Worm (Caenorhabditis elegans) whole organism, L1 larva: ENCODE data around the gene Y51H4A.936.

Source experiments
- C16A3.4 ChIP-seq: fragments of 150-350 bp; optimal IDR thresholded peaks from 2 replicates; lab custom pipeline; 2014; ENCODE audit warnings: missing biosample characterization, missing genetic modification characterization
- C34B4.2 ChIP-seq: sonication (generic microtip); optimal IDR thresholded peaks from 2 replicates; lab custom pipeline; 2017; ENCODE audit warnings: mild to moderate bottlenecking, missing genetic modification characterization, missing compliant biosample characterization
- F16B12.6 ChIP-seq: fragments of 150-350 bp; optimal IDR thresholded peaks from 2 replicates; lab custom pipeline; 2014; ENCODE audit warnings: missing biosample characterization, missing genetic modification characterization
- Y116A8C.19 ChIP-seq: sonication (generic microtip); optimal IDR thresholded peaks from 2 replicates; lab custom pipeline; 2016; ENCODE audit warnings: missing compliant biosample characterization, missing genetic modification characterization, borderline replicate concordance
- alr-1 ChIP-seq: fragments of 200-800 bp; sonication (Bioruptor generic); optimal IDR thresholded peaks from 2 replicates; lab custom pipeline; 2018; ENCODE audit warnings: borderline replicate concordance, mild to moderate bottlenecking, missing genetic modification characterization, missing compliant biosample characterization
- ceh-63 ChIP-seq: fragments of 200-800 bp; sonication (Bioruptor generic); optimal IDR thresholded peaks from 2 replicates; lab custom pipeline; 2018; ENCODE audit warnings: mild to moderate bottlenecking, missing genetic modification characterization, missing compliant biosample characterization
- ceh-8 ChIP-seq: fragments of 200-800 bp; sonication (Bioruptor generic); optimal IDR thresholded peaks from 2 replicates; lab custom pipeline; 2018; ENCODE audit warnings: mild to moderate bottlenecking, missing genetic modification characterization, moderate library complexity, missing compliant biosample characterization
- ceh-82 ChIP-seq, 3 experiments: fragments of 150-350 bp in 1 of 3; sonication (generic microtip) in 2 of 3; optimal IDR thresholded peaks; 2 replicates each; lab custom pipeline; 2014 to 2017; ENCODE audit warnings: missing biosample characterization in 3 of 3, missing genetic modification characterization in 3 of 3
- efl-1 ChIP-seq, 4 experiments: fragments of 150-350 bp; optimal IDR thresholded peaks in 3 of 4; peaks in 1 of 4; 1 replicate in 1 of 4; 2 replicates in 3 of 4; lab custom pipeline; 2014; ENCODE audit warnings: missing biosample characterization in 2 of 4, missing genetic modification characterization in 2 of 4, missing genetic modification reagents in 2 of 4
- efl-3 ChIP-seq: fragments of 200-800 bp; sonication (Bioruptor generic); optimal IDR thresholded peaks from 2 replicates; lab custom pipeline; 2018; ENCODE audit warnings: mild to moderate bottlenecking, missing genetic modification characterization, missing compliant biosample characterization
- egl-13 ChIP-seq: sonication (generic microtip); optimal IDR thresholded peaks from 2 replicates; lab custom pipeline; 2016; ENCODE audit warnings: missing genotype, missing genetic modification reagents, missing genetic modification characterization, missing compliant biosample characterization
- elt-2 ChIP-seq: sonication (generic microtip); optimal IDR thresholded peaks from 2 replicates; lab custom pipeline; 2016; ENCODE audit warnings: missing genetic modification characterization, mild to moderate bottlenecking, inconsistent platforms, missing compliant biosample characterization, missing genetic modification reagents
- ets-5 ChIP-seq: fragments of 200-800 bp; sonication (Bioruptor generic); IDR thresholded peaks from 2 replicates; pipeline ENCODE4 v1.3.6; 2022; ENCODE audit warnings: missing genetic modification characterization, missing compliant biosample characterization
- fkh-4 ChIP-seq: sonication (generic microtip); optimal IDR thresholded peaks from 2 replicates; lab custom pipeline; 2016; ENCODE audit warnings: missing compliant biosample characterization, missing genetic modification characterization, borderline replicate concordance
- fkh-8 ChIP-seq: sonication (generic microtip); optimal IDR thresholded peaks from 2 replicates; lab custom pipeline; 2016; ENCODE audit warnings: mild to moderate bottlenecking, missing genetic modification characterization, missing compliant biosample characterization
- fos-1 ChIP-seq: fragments of 150-350 bp; optimal IDR thresholded peaks from 2 replicates; lab custom pipeline; 2014; ENCODE audit warnings: missing biosample characterization, missing genetic modification characterization
- grh-1 ChIP-seq: fragments of 200-800 bp; sonication (Bioruptor generic); IDR thresholded peaks from 2 replicates; pipeline ENCODE4 v1.3.6; 2022; ENCODE audit warnings: missing genetic modification reagents, missing genetic modification characterization, missing compliant biosample characterization
- hlh-4 ChIP-seq: sonication (generic microtip); optimal IDR thresholded peaks from 2 replicates; lab custom pipeline; 2016; ENCODE audit warnings: mild to moderate bottlenecking, missing genetic modification characterization, missing compliant biosample characterization
- isw-1 ChIP-seq: fragments of 200-800 bp; sonication (Bioruptor generic); IDR thresholded peaks from 2 replicates; pipeline ENCODE4 v1.3.6; 2022; ENCODE audit warnings: missing genetic modification characterization, missing compliant biosample characterization
- jun-1 ChIP-seq: fragments of 150-350 bp; optimal IDR thresholded peaks from 2 replicates; lab custom pipeline; 2014; ENCODE audit warnings: missing biosample characterization, missing genetic modification reagents, missing genetic modification characterization
- lin-13 ChIP-seq: fragments of 150-350 bp; optimal IDR thresholded peaks from 2 replicates; lab custom pipeline; 2014; ENCODE audit warnings: missing biosample characterization, missing genetic modification reagents, missing genetic modification characterization
- lin-14 ChIP-seq: fragments of 200-800 bp; sonication (Bioruptor generic); optimal IDR thresholded peaks from 2 replicates; lab custom pipeline; 2018; ENCODE audit warnings: mild to moderate bottlenecking, missing genetic modification characterization, moderate library complexity, missing compliant biosample characterization
- lin-15B ChIP-seq: fragments of 150-350 bp; sonication (generic microtip); optimal IDR thresholded peaks from 3 replicates; lab custom pipeline; 2014; ENCODE audit warnings: missing biosample characterization, missing genetic modification characterization
- lin-35 ChIP-seq, 2 experiments: fragments of 150-350 bp; optimal IDR thresholded peaks; 2 replicates each; lab custom pipeline; 2014; ENCODE audit warnings: missing biosample characterization in 2 of 2, missing genetic modification characterization in 2 of 2, missing genetic modification reagents in 2 of 2
- lir-3 ChIP-seq: sonication (generic microtip); optimal IDR thresholded peaks from 2 replicates; lab custom pipeline; 2016; ENCODE audit warnings: mild to moderate bottlenecking, missing genetic modification characterization, moderate library complexity, missing compliant biosample characterization; ENCODE audit not compliant: poor library complexity
- lsy-2 ChIP-seq, 2 experiments: fragments of 150-350 bp; optimal IDR thresholded peaks; 2 replicates each; lab custom pipeline; 2014; ENCODE audit warnings: missing biosample characterization in 2 of 2, missing genetic modification characterization in 2 of 2
- nhr-11 ChIP-seq: fragments of 150-350 bp; optimal IDR thresholded peaks from 2 replicates; lab custom pipeline; 2014; ENCODE audit warnings: missing biosample characterization, missing genetic modification characterization
- nhr-12 ChIP-seq: sonication (generic microtip); optimal IDR thresholded peaks from 2 replicates; lab custom pipeline; 2017; ENCODE audit warnings: missing biosample characterization, missing genetic modification characterization
- nhr-19 ChIP-seq: fragments of 200-800 bp; sonication (Bioruptor generic); conservative IDR thresholded peaks from 2 replicates; pipeline ENCODE4 v1.3.6; 2022; ENCODE audit warnings: missing genetic modification characterization, missing compliant biosample characterization
- nhr-20 ChIP-seq: sonication (generic microtip); optimal IDR thresholded peaks from 2 replicates; lab custom pipeline; 2016; ENCODE audit warnings: mild to moderate bottlenecking, missing genetic modification characterization, missing compliant biosample characterization
- nhr-237 ChIP-seq: fragments of 150-350 bp; optimal IDR thresholded peaks from 2 replicates; lab custom pipeline; 2014; ENCODE audit warnings: missing biosample characterization, missing genetic modification characterization
- nhr-28 ChIP-seq: fragments of 150-350 bp; optimal IDR thresholded peaks from 2 replicates; lab custom pipeline; 2014; ENCODE audit warnings: missing biosample characterization, missing genetic modification characterization
- nhr-77 ChIP-seq: fragments of 150-350 bp; optimal IDR thresholded peaks from 2 replicates; lab custom pipeline; 2014; ENCODE audit warnings: missing biosample characterization, missing genetic modification characterization
- pag-3 ChIP-seq: sonication (generic microtip); optimal IDR thresholded peaks from 2 replicates; lab custom pipeline; 2017; ENCODE audit warnings: missing genetic modification characterization, mild to moderate bottlenecking, missing compliant biosample characterization, antibody characterized with exemption, borderline replicate concordance; ENCODE audit not compliant: insufficient read depth
- pax-3 ChIP-seq: fragments of 200-800 bp; sonication (Bioruptor generic); optimal IDR thresholded peaks from 2 replicates; lab custom pipeline; 2018; ENCODE audit warnings: mild to moderate bottlenecking, missing genetic modification characterization, moderate library complexity, missing compliant biosample characterization
- pqm-1 ChIP-seq: sonication (generic microtip); optimal IDR thresholded peaks from 3 replicates; lab custom pipeline; 2017; ENCODE audit warnings: missing biosample characterization, missing genetic modification characterization
- skn-1 ChIP-seq: fragments of 150-350 bp; optimal IDR thresholded peaks from 2 replicates; lab custom pipeline; 2014; ENCODE audit warnings: missing biosample characterization, missing genetic modification characterization
- snpc-4 ChIP-seq: fragments of 150-350 bp; optimal IDR thresholded peaks from 2 replicates; lab custom pipeline; 2014; ENCODE audit warnings: missing biosample characterization, missing genetic modification characterization
- snu-23 ChIP-seq: sonication (generic microtip); optimal IDR thresholded peaks from 2 replicates; lab custom pipeline; 2016; ENCODE audit warnings: missing genetic modification characterization, missing compliant biosample characterization
- sup-37 ChIP-seq: fragments of 200-800 bp; sonication (Bioruptor generic); optimal IDR thresholded peaks from 2 replicates; lab custom pipeline; 2018; ENCODE audit warnings: mild to moderate bottlenecking, missing genetic modification characterization, missing compliant biosample characterization
- swsn-7 ChIP-seq: sonication (generic microtip); optimal IDR thresholded peaks from 2 replicates; lab custom pipeline; 2016; ENCODE audit warnings: missing genetic modification characterization, missing compliant biosample characterization
- unc-130 ChIP-seq: fragments of 150-350 bp; optimal IDR thresholded peaks from 2 replicates; lab custom pipeline; 2017; ENCODE audit warnings: missing biosample characterization, missing genetic modification characterization, inconsistent platforms
- unc-30 ChIP-seq: sonication (generic microtip); optimal IDR thresholded peaks from 2 replicates; lab custom pipeline; 2017; ENCODE audit warnings: missing biosample characterization, missing genetic modification characterization
- unc-62 ChIP-seq: fragments of 150-350 bp; optimal IDR thresholded peaks from 2 replicates; lab custom pipeline; 2014; ENCODE audit warnings: missing biosample characterization, missing genetic modification reagents, missing genetic modification characterization
- unc-86 ChIP-seq: sonication (generic microtip); optimal IDR thresholded peaks from 2 replicates; lab custom pipeline; 2016; ENCODE audit warnings: missing genetic modification characterization, missing compliant biosample characterization
- unc-98 ChIP-seq: fragments of 200-800 bp; sonication (Bioruptor generic); IDR thresholded peaks from 2 replicates; pipeline ENCODE4 v1.3.6; 2022; ENCODE audit warnings: missing genetic modification characterization, missing compliant biosample characterization
- vab-15 ChIP-seq: sonication (generic microtip); optimal IDR thresholded peaks from 2 replicates; lab custom pipeline; 2017; ENCODE audit warnings: missing genotype, mild to moderate bottlenecking, missing genetic modification characterization, missing compliant biosample characterization
- zag-1 ChIP-seq: fragments of 150-350 bp; optimal IDR thresholded peaks from 2 replicates; lab custom pipeline; 2014; ENCODE audit warnings: missing biosample characterization, missing genetic modification characterization
- ztf-4 ChIP-seq: fragments of 150-350 bp; optimal IDR thresholded peaks from 2 replicates; lab custom pipeline; 2014; ENCODE audit warnings: missing biosample characterization, missing genetic modification characterization

Y51H4A.936 gene

ce11 chrIV:16659475-16659874, 30.3 kb downstream of the Y51H4A.936 start:
- TF ChIP-seq lin-35 (GFP tag; optimal IDR thresholded peaks at IDR 0.05; lab: Kevin White, UChicago) (no peak), fkh-8 (peak; percentile 71), unc-98 (GFP tag; lab: Robert Waterston, UW) (no peak), unc-130 (tag; lab: Kevin White, UChicago) (no peak), ceh-63 (GFP tag; lab: Kevin White, UChicago) (no peak), nhr-20 (tag; lab: Kevin White, UChicago) (no peak), efl-1 (optimal IDR thresholded peaks at IDR 0.05; lab: Kevin White, UChicago) (no peak), efl-1 (GFP tag; optimal IDR thresholded peaks at IDR 0.05 in 1 of 2; lab: Kevin White, UChicago) (peak in 1 of 2 experiments; percentile 30), snpc-4 (tag; lab: Kevin White, UChicago) (no peak), pag-3 (tag; lab: Kevin White, UChicago) (no peak), lsy-2 (tag; optimal IDR thresholded peaks at IDR 0.05; lab: Kevin White, UChicago) (no peak)

- peak; percentile 51 for TF ChIP-seq swsn-7 (tag; lab: Kevin White, UChicago)
- TF ChIP-seq ceh-8: peak; percentile 12
- TF ChIP-seq ztf-4 (tag; lab: Kevin White, UChicago): no peak
- no peak for TF ChIP-seq alr-1 (tag; lab: Kevin White, UChicago)
- no peak for TF ChIP-seq lin-15B (tag; lab: Kevin White, UChicago)
- peak; percentile 21; the same call in 1 of the 2 replicates for TF ChIP-seq isw-1 (GFP tag; lab: Robert Waterston, UW)
- peak; percentile 87 for TF ChIP-seq lin-14 (GFP tag; lab: Kevin White, UChicago)
- TF ChIP-seq zag-1 (tag; lab: Kevin White, UChicago): no peak
- TF ChIP-seq C34B4.2 (tag; lab: Kevin White, UChicago): no peak
- TF ChIP-seq skn-1 (tag; lab: Kevin White, UChicago): peak; percentile 20
- TF ChIP-seq pax-3 (tag; lab: Kevin White, UChicago): peak; percentile 23
- no peak for TF ChIP-seq pqm-1 (tag; lab: Kevin White, UChicago)
- TF ChIP-seq jun-1 (tag; lab: Kevin White, UChicago): peak; percentile 50
- TF ChIP-seq pag-3 (tag; lab: Kevin White, UChicago): no peak
- TF ChIP-seq snu-23 (GFP tag; lab: Kevin White, UChicago): peak; percentile 50
- peak; percentile 27 for TF ChIP-seq fos-1 (tag; lab: Kevin White, UChicago)
- TF ChIP-seq nhr-237: no peak
- no peak for TF ChIP-seq ceh-63 (GFP tag; lab: Kevin White, UChicago)
- TF ChIP-seq grh-1 (GFP tag; lab: Robert Waterston, UW): no peak
- TF ChIP-seq fkh-4: no peak
- peak; percentile 15 for TF ChIP-seq lin-13 (GFP tag; lab: Kevin White, UChicago)
- peak; percentile 51 for TF ChIP-seq nhr-19 (GFP tag; lab: Robert Waterston, UW)
- TF ChIP-seq elt-2 (tag; lab: Kevin White, UChicago): no peak
- TF ChIP-seq lsy-2 (tag; optimal IDR thresholded peaks at IDR 0.05; lab: Kevin White, UChicago): peak; percentile 57 to 80
- TF ChIP-seq unc-86: peak; percentile 64
- no peak for TF ChIP-seq hlh-4 (tag; lab: Kevin White, UChicago)
- TF ChIP-seq nhr-11 (tag; lab: Kevin White, UChicago): no peak
- TF ChIP-seq efl-1 (optimal IDR thresholded peaks at IDR 0.05; lab: Kevin White, UChicago): peak; percentile 53 to 61
- peak; percentile 13 to 92 for TF ChIP-seq efl-1 (GFP tag; optimal IDR thresholded peaks at IDR 0.05 in 1 of 2; lab: Kevin White, UChicago)
- TF ChIP-seq F16B12.6 (tag; lab: Kevin White, UChicago): peak; percentile 55
- no peak for TF ChIP-seq egl-13 (tag; lab: Kevin White, UChicago)
- TF ChIP-seq nhr-12: no peak
- TF ChIP-seq ceh-82 (tag; optimal IDR thresholded peaks at IDR 0.05; lab: Kevin White, UChicago): peak in 2 of 3 experiments; percentile 41 to 71
- TF ChIP-seq nhr-28 (tag; lab: Kevin White, UChicago): no peak
- TF ChIP-seq sup-37 (GFP tag; lab: Kevin White, UChicago): no peak
- no peak for TF ChIP-seq ets-5 (GFP tag; lab: Robert Waterston, UW)
- no peak for TF ChIP-seq Y116A8C.19
- no peak for TF ChIP-seq unc-62
- TF ChIP-seq efl-3: no peak
- TF ChIP-seq unc-30 (tag; lab: Kevin White, UChicago): no peak
- TF ChIP-seq nhr-77: peak; percentile 60
- TF ChIP-seq C16A3.4 (tag; lab: Kevin White, UChicago): peak; percentile 7
- TF ChIP-seq vab-15 (tag; lab: Kevin White, UChicago): no peak
- no peak for TF ChIP-seq lir-3 (tag; lab: Kevin White, UChicago)
Observed at ce11 chrIV:16663591-16663990, 34.4 kb downstream of the Y51H4A.936 start.
